Fruit fly (Drosophila melanogaster) ovary, adult (tissue): ENCODE measurements around the gene CG13386.

ENCODE experiments used
- CG17801 ChIP-seq: fragments of 200-800 bp; optimal IDR thresholded peaks from 2 replicates; lab custom pipeline; 2019; ENCODE audit warnings: missing biosample characterization, mild to moderate bottlenecking, missing genetic modification characterization, moderate library complexity; ENCODE audit not compliant: partially characterized antibody

CG13386 gene

DNA sequence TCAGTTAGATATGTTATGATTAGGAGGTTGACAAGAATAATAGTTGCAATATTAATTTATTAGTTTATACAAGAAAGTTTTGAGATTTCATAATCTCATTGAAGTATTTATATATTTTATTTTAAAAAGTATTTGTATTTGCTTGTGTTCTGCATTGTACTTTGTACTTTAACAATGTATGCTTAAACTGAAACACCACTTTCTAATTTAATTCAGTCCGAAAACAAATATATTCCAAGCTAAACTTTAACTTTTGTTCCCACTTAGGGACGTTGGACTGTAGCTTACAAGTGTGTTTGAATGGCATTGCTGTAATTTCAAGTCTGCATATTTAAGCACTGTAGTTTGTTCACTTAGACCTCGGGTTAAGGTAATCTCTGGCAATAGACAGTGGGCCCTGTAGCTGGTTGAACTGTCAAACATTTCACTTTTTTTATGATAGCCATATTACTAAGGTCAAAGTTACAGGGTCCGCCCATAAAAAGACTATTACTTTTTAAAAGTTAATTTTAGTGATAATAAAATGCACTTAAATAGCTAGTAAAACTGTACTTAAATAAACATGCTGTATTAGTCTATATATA, 27.4 kb upstream of the CG13386 start:
- TF ChIP-seq CG17801 (GFP tag; lab: Kevin White, UChicago), result peak; percentile 49

DNA sequence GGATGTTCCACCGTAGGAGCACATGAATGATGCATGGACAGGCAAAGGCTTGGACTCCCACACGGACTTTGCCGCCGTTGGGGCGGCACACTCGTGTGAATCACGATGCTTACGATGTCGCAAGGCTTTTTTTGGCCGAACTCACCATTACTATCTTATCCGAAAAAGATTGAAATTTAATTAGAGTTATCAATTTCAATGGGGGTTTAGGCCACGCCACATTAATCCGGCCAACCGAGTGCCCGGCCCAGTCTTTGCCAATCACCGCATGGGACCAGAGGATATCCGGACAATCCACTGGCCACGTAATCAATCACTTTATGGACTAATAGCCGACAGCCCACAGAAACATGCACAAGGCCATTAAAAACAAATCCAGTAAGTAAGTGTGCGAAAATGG, 26.6 kb upstream of the CG13386 start:
- TF ChIP-seq CG17801 (GFP tag; lab: Kevin White, UChicago), result no peak

DNA sequence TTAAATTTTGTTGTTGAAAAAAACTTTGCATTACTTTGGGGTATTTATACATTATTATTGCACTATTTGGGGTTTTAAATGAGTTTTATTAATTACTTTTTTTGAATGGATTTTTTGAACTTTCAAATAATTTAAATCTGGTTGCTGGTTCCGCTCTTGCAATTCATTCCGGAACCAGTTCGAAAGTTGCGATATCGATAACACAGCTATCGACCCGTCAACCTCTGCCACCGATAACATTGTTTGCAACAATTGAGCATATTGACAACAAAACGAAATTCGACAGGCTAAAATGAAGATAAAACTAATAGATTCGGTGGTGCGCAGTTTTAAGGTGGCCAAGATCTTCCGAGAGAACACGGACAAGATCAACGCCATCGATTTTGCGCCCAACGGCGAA, 24.6 kb upstream of the CG13386 start, which contains the start of gene Wdr82:
Gene Wdr82 (plus strand): TSS at position 227 of the 400 bp plus-strand sequence.
- peak; percentile 12 for TF ChIP-seq CG17801 (GFP tag; lab: Kevin White, UChicago)

DNA sequence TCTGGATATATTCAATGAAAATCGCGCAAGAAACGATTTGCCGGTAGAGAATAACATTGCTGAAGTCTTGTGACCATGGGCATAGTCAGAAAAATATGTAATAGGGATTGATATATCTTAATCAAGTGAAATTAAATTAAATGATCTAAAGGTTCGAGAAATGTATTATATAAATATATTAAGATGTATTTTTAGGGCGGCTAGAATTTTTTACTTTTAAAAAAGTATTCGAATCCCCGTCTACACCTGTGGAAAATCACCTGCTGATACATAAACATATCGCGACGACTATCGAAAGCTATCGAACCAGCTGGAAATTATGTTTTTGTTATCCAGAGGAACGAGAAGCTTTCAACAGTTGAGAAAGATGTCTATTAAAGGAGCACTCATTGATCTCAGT, 22.1 kb upstream of the CG13386 start, which contains the start of the genes CG13390 and CG17294:
Gene CG13390 (minus strand): TSS at position 81 of the 400 bp plus-strand sequence.
Gene CG17294 (plus strand): TSS at position 319 of the 400 bp plus-strand sequence.
- peak; percentile 100 for TF ChIP-seq CG17801 (GFP tag; lab: Kevin White, UChicago)

DNA sequence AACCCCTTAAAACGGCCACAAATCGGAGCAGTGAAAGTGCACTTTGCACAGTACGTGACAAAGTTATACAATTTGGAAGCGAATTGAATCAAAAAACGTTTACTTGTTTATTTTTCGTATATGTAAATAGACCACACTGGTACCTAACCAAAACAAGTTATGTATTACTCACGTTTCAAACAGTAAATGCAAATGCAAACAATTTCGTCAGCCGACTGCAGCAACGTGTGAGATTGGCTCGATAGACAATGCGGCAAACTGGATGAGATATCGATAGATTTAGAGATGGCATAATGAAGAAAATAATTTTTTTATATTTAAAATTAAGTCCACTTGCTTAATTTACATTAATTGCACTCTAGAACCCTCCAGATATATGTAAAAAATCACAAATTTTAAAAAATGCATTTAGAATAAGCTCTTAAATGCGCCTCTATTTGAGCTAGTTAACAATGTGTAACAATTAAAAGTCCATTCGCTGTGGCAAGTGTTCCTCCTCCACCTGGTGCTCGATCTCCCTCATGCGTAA, 17.2 kb upstream of the CG13386 start, which contains the start of gene AlaRS:
Gene AlaRS (minus strand): TSS at position 257 of the 529 bp plus-strand sequence.
- peak; percentile 72 for TF ChIP-seq CG17801 (GFP tag; lab: Kevin White, UChicago)

DNA sequence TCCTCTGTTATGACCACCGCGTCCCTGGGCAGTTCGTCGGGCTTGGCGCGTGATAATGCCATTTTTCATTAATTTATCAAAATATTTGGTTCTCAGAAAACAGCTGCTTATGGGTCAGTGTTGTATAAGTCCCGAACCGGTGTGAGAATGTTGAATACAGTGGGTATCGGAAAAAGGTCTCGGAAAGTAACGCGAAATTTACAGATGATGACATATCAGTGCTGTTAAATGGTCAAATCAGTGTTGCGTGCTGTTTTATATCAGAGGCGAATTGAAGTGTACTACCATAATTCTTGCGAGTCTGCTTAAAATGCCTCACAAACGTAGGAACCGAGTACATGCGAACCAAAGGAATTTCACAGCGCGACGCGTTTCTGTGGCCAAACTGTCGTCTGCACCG, 16.2 kb upstream of the CG13386 start, which contains the start of the genes CG13392 and Rcd4:
Gene CG13392 (minus strand): TSS at position 162 of the 400 bp plus-strand sequence.
Gene Rcd4 (plus strand): TSS at position 216 of the 400 bp plus-strand sequence.
- peak; percentile 63 for TF ChIP-seq CG17801 (GFP tag; lab: Kevin White, UChicago)

DNA sequence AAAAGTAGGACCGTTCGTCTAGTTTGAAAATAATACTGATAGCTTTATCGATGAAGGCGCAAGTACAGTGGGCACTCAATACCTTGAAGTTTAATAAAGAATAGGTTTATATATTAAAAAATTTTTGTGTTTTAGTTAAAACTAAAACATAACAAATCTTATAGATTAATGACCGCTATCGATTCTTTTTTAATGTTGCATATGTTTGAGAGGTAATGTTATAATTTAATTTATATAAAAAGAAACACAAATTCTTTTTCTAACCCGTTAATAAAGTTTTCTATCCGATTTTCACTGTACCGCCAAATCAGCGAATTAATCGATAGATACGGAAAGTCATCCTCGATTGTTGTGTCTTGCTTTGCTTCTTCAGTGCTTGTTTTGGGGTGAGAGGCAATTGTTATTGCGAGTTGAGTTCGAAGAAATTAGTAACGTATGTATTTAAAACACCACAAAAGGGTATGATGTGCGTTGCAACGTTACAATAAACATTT, 14.7 kb upstream of the CG13386 start, which contains the start of the genes Dad1 and CG13384:
Gene Dad1 (minus strand): TSS at position 30 of the 494 bp plus-strand sequence.
Gene CG13384 (plus strand): TSS at position 348 of the 494 bp plus-strand sequence.
- peak; percentile 98 for TF ChIP-seq CG17801 (GFP tag; lab: Kevin White, UChicago)

DNA sequence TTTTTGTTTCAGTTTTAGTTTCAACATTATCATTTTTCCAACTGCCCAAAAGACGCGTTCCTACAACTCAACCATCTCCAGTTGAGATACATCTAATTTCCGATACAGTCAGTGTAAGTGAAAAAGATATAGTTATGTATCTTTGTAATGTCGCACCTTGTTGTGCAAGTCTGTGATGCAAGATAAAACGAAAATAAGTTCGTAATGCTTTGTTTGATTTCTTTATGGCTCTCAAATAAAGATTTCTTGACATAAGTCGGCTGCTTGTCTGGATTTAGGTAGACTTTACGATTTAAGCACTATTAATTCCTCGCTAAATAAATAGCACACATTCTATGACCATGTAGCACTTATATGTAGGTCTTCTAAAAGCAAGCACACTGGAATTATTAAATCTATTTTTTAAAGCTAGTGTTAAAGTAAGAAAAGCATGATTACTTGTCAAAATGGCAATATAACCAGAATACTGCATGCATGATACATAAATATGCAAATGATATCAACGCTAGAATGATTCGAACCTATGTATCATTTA, 13.8 kb upstream of the CG13386 start:
- TF ChIP-seq CG17801 (GFP tag; lab: Kevin White, UChicago), result no peak

DNA sequence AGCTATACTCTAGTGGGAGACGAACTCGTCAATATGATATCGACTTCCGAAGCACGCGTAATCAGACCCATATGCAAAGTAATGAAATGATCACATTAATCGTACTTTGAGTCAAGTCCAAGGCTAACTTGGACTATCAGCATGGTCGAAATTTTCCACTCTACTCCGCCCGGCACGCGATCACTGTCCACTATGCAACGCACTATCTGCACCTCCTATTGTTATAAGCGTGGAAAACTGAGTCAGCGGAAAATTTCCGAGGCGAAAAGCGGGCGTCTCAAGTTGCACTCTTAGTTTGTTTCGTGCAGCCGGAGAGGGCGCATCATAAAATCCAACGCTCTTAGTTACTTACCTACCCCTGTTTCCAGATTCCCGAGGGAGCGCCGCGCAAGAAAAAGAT, 13.0 kb upstream of the CG13386 start:
- no peak for TF ChIP-seq CG17801 (GFP tag; lab: Kevin White, UChicago)

DNA sequence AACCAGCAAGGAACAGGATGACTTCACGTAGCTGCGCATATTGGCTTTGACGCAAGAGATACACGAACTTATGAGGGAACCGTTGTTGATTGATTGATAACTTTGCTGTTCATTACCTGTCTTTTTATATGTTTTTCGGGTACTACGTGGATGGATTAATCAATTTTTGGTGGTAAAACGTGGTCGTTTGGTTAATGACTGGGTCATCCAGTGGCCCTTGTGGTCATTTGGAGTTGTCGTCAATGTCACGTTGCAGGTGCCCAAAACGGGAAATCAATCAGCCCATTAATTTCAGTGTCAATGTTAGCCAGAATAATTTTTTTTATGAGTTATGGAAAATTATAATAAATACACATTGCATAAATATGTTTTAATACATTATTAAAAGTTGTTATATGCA, 9.6 kb upstream of the CG13386 start, which contains the start of gene CG42819:
Gene CG42819 (minus strand): TSS at position 101 of the 400 bp plus-strand sequence.
- no peak for TF ChIP-seq CG17801 (GFP tag; lab: Kevin White, UChicago)

DNA sequence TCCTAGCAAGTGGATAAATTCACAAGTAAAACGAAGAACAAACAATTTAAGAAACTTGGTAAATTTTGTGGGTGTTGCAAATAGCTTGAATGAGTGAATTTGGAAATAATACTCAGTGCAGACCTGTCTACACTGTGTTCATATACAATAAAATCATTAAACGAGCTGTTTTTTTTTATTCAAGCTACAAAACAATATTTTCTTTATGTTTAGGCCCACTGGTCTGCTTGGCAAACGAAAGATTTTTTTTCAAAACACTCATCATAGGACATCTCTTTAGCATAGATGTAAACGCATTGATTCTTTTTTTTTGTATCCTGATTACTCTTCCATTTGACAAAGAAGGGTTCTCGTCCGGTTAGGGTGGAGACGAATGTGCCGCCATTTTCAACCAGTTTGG, 6.5 kb upstream of the CG13386 start, which contains the start of gene CG42820:
Gene CG42820 (minus strand): TSS at position 101 of the 400 bp plus-strand sequence.
- TF ChIP-seq CG17801 (GFP tag; lab: Kevin White, UChicago), result no peak

DNA sequence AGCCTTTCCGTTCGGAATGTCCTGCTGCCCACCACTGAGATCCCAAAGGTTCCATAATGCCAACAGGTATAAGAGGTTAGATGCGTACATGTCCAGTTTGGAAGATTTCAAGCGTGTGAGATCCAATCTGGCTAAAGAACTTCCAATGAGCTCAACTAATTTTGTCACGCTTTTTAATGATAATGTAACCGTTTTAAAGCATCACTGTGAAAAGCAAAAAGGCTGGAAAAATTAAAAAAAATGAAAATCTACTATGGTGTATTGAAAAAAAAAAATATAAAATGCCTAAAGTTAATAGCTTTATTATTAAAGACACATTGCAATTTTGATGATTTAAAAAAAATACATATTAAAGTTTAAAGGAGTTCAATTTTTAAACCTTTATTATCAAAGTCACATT, 5.7 kb upstream of the CG13386 start, which contains the start of gene Acp29AB:
Gene Acp29AB (minus strand): TSS at position 101 of the 400 bp plus-strand sequence.
- TF ChIP-seq CG17801 (GFP tag; lab: Kevin White, UChicago), result no peak

DNA sequence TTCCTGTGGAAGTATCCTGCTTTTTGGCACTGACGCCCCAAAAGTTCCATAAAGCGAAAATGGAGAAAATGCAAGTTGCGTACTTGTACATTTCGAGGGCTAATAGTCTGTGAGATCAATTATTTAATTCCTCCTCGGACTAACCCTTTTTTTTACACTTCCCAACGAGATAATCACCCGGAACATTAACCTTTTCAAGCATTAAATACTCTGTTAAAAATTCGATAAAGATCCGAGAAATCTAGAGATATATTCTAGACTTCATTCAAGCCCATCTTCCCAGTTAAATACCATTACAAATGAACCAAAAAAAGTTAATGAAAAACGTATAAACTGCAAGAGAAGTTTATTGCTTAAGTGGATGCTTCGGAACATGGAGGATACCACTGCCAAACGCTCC, 4.6 kb upstream of the CG13386 start, which contains the start of gene lectin-29Ca:
Gene lectin-29Ca (minus strand): TSS at position 101 of the 400 bp plus-strand sequence.
- no peak for TF ChIP-seq CG17801 (GFP tag; lab: Kevin White, UChicago)

DNA sequence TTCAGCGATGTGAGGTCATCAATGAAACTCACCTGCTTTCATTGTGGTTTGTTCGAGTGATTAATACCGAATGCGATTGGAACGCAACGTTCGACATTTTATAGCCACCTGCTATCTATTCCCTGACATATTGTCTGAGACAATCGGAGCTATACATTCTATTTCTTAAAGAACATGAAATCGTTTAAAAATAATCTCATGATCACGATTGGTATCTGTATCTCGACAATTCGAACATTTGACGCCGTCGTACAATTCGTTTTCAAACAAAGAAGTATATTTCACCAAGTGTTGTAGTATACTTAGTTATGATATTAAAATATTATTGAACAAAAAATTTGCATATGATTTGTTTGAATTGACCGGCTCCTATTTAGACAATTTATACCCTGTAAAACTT, 4.0 kb upstream of the CG13386 start, which contains the start of gene Peritrophin-15b:
Gene Peritrophin-15b (minus strand): TSS at position 101 of the 400 bp plus-strand sequence.
- no peak for TF ChIP-seq CG17801 (GFP tag; lab: Kevin White, UChicago)
